Fruit fly (Drosophila melanogaster) whole organism, adult: ENCODE data around the gene Veneno.

Experiments used
- CG11617 ChIP-seq: fragments of 200-800 bp; sonication (Bioruptor generic); optimal IDR thresholded peaks from 2 replicates; lab custom pipeline; 2017; ENCODE audit warnings: mild to moderate bottlenecking, missing biosample characterization, missing genetic modification reagents, missing genetic modification characterization
- CG12768 ChIP-seq: fragments of 200-800 bp; sonication (Bioruptor generic); optimal IDR thresholded peaks from 2 replicates; lab custom pipeline; 2017; ENCODE audit warnings: missing biosample characterization, missing genetic modification characterization, mild to moderate bottlenecking, moderate library complexity, missing genetic modification reagents
- CG14711 ChIP-seq: fragments of 200-800 bp; sonication (Bioruptor generic); optimal IDR thresholded peaks from 2 replicates; lab custom pipeline; 2018; ENCODE audit warnings: missing biosample characterization, mild to moderate bottlenecking, missing genetic modification characterization, moderate library complexity
- CG1620 ChIP-seq: fragments of 200-800 bp; sonication (Bioruptor generic); optimal IDR thresholded peaks from 2 replicates; lab custom pipeline; 2016; ENCODE audit warnings: missing biosample characterization, missing genetic modification characterization
- CG33017 ChIP-seq: fragments of 200-800 bp; sonication (Bioruptor generic); optimal IDR thresholded peaks from 2 replicates; lab custom pipeline; 2018; ENCODE audit warnings: missing biosample characterization, mild to moderate bottlenecking, missing genetic modification characterization, moderate library complexity
- CG5204 ChIP-seq: fragments of 200-800 bp; sonication (Bioruptor generic); optimal IDR thresholded peaks from 2 replicates; lab custom pipeline; 2016; ENCODE audit warnings: missing biosample characterization, missing genetic modification characterization
- CG7045 ChIP-seq: fragments of 200-800 bp; sonication (Bioruptor generic); optimal IDR thresholded peaks from 2 replicates; lab custom pipeline; 2017; ENCODE audit warnings: missing biosample characterization, mild to moderate bottlenecking, missing genetic modification characterization
- CG7101 ChIP-seq: fragments of 200-800 bp; sonication (Bioruptor generic); optimal IDR thresholded peaks from 2 replicates; lab custom pipeline; 2018; ENCODE audit warnings: missing biosample characterization, mild to moderate bottlenecking, missing genetic modification characterization, moderate library complexity
- Clk ChIP-seq: fragments of 200-800 bp; sonication (Bioruptor generic); optimal IDR thresholded peaks from 2 replicates; lab custom pipeline; 2017; ENCODE audit warnings: missing biosample characterization, missing genetic modification characterization
- Crg-1 ChIP-seq: fragments of 200-800 bp; sonication (Bioruptor generic); optimal IDR thresholded peaks from 2 replicates; lab custom pipeline; 2016; ENCODE audit warnings: missing biosample characterization, missing genetic modification characterization
- Hr96 ChIP-seq: fragments of 200-800 bp; sonication (Bioruptor generic); optimal IDR thresholded peaks from 2 replicates; lab custom pipeline; 2016; ENCODE audit warnings: missing biosample characterization, missing genetic modification characterization
- Mnt ChIP-seq: fragments of 200-800 bp; sonication (Bioruptor generic); optimal IDR thresholded peaks from 2 replicates; lab custom pipeline; 2016; ENCODE audit warnings: missing biosample characterization, mild to moderate bottlenecking, missing genetic modification characterization
- bab1 ChIP-seq: fragments of 200-800 bp; sonication (Bioruptor generic); optimal IDR thresholded peaks from 3 replicates; lab custom pipeline; 2019; ENCODE audit warnings: missing biosample characterization, mild to moderate bottlenecking, missing genetic modification characterization, moderate library complexity
- cic ChIP-seq: fragments of 200-800 bp; sonication (Bioruptor generic); optimal IDR thresholded peaks from 2 replicates; lab custom pipeline; 2017; ENCODE audit warnings: missing biosample characterization, mild to moderate bottlenecking, missing genetic modification characterization, moderate library complexity
- cnc ChIP-seq, 2 experiments: fragments of >200 bp; optimal IDR thresholded peaks; 2 replicates each; lab custom pipeline; 2017
- kay ChIP-seq: fragments of 200-800 bp; sonication (Bioruptor generic); peaks from one replicate; lab custom pipeline; 2016; ENCODE audit warnings: missing biosample characterization, missing genetic modification characterization, borderline replicate concordance
- ovo ChIP-seq: fragments of 200-800 bp; sonication (Bioruptor generic); optimal IDR thresholded peaks from 2 replicates; lab custom pipeline; 2016; ENCODE audit warnings: missing biosample characterization, missing genetic modification characterization
- pad ChIP-seq: fragments of 200-800 bp; sonication (Bioruptor generic); optimal IDR thresholded peaks from 3 replicates; lab custom pipeline; 2017; ENCODE audit warnings: missing biosample characterization, missing genetic modification characterization, mild to moderate bottlenecking, moderate library complexity, missing genetic modification reagents
- tj ChIP-seq: fragments of 200-800 bp; sonication (Bioruptor generic); optimal IDR thresholded peaks from 3 replicates; lab custom pipeline; 2017; ENCODE audit warnings: missing biosample characterization, mild to moderate bottlenecking, missing genetic modification characterization, moderate library complexity
- toe ChIP-seq: fragments of 200-800 bp; sonication (Bioruptor generic); optimal IDR thresholded peaks from 2 replicates; lab custom pipeline; 2016; ENCODE audit warnings: missing biosample characterization, missing genetic modification characterization

Gene Veneno

dm6 chr3R:8321447-8321846 is 40.9 kb downstream of the Veneno start, which contains the start of gene Or85a:
Gene Or85a (plus strand): TSS chr3R:8321747.
- TF ChIP-seq toe (GFP tag; lab: Kevin White, UChicago) (no peak), Mnt (GFP tag; lab: Kevin White, UChicago) (no peak), ovo (no peak), CG1620 (GFP tag; lab: Kevin White, UChicago) (no peak), CG5204 (GFP tag; lab: Kevin White, UChicago) (no peak), CG12768 (no peak), Hr96 (GFP tag; lab: Kevin White, UChicago) (no peak), Clk (GFP tag; lab: Kevin White, UChicago) (no peak), tj (GFP tag; lab: Kevin White, UChicago) (no peak), cic (GFP tag; lab: Kevin White, UChicago) (no peak), bab1 (GFP tag; lab: Kevin White, UChicago) (no peak), kay (no peak), Crg-1 (GFP tag; lab: Kevin White, UChicago) (no peak), CG11617 (GFP tag; lab: Kevin White, UChicago) (no peak), pad (GFP tag; lab: Kevin White, UChicago) (no peak), CG33017 (tag; lab: Kevin White, UChicago) (no peak), CG7101 (no peak), CG7045 (GFP tag; lab: Kevin White, UChicago) (no peak)

- TF ChIP-seq CG7045 (GFP tag; lab: Kevin White, UChicago) (peak; percentile 6), Hr96 (GFP tag; lab: Kevin White, UChicago) (no peak), CG14711 (tag; lab: Kevin White, UChicago) (peak; percentile 29), CG33017 (tag; lab: Kevin White, UChicago) (peak; percentile 60), cic (GFP tag; lab: Kevin White, UChicago) (peak; percentile 37), CG7101 (peak; percentile 27)
These were observed 44.5 kb downstream of the Veneno start for dm6 chr3R:8317709-8318335.

dm6 chr3R:8317215-8317614 is 45.1 kb downstream of the Veneno start, which contains the start of gene Ctr1B:
Gene Ctr1B (plus strand): TSS chr3R:8317612.
- TF ChIP-seq Hr96 (GFP tag; lab: Kevin White, UChicago): no peak
- TF ChIP-seq cic (GFP tag; lab: Kevin White, UChicago): no peak
- no peak for TF ChIP-seq ovo
- no peak for TF ChIP-seq cnc (optimal IDR thresholded peaks at IDR 0.05; lab: Kevin White, UChicago)
- no peak for TF ChIP-seq tj (GFP tag; lab: Kevin White, UChicago)
- TF ChIP-seq bab1 (GFP tag; lab: Kevin White, UChicago): no peak
- TF ChIP-seq toe (GFP tag; lab: Kevin White, UChicago): no peak
- no peak for TF ChIP-seq CG11617 (GFP tag; lab: Kevin White, UChicago)
- TF ChIP-seq kay: no peak
- no peak for TF ChIP-seq Mnt (GFP tag; lab: Kevin White, UChicago)
- TF ChIP-seq CG1620 (GFP tag; lab: Kevin White, UChicago): no peak
- no peak for TF ChIP-seq CG14711 (tag; lab: Kevin White, UChicago)
- TF ChIP-seq CG5204 (GFP tag; lab: Kevin White, UChicago): no peak

dm6 chr3R:8316344-8317105 is 45.8 kb downstream of the Veneno start, which contains the start of gene Coq2:
Gene Coq2 (minus strand): TSS chr3R:8316543.
- TF ChIP-seq CG1620 (GFP tag; lab: Kevin White, UChicago) (no peak), ovo (peak; percentile 28), CG5204 (GFP tag; lab: Kevin White, UChicago) (no peak), tj (GFP tag; lab: Kevin White, UChicago) (peak; percentile 21), CG14711 (tag; lab: Kevin White, UChicago) (no peak), bab1 (GFP tag; lab: Kevin White, UChicago) (peak; percentile 61), pad (GFP tag; lab: Kevin White, UChicago) (peak; percentile 99)

- TF ChIP-seq CG12768: no peak
- TF ChIP-seq tj (GFP tag; lab: Kevin White, UChicago): no peak
- TF ChIP-seq toe (GFP tag; lab: Kevin White, UChicago): no peak
- TF ChIP-seq CG7045 (GFP tag; lab: Kevin White, UChicago): no peak
- TF ChIP-seq cnc (optimal IDR thresholded peaks at IDR 0.05; lab: Kevin White, UChicago): no peak
- no peak for TF ChIP-seq Crg-1 (GFP tag; lab: Kevin White, UChicago)
- no peak for TF ChIP-seq CG11617 (GFP tag; lab: Kevin White, UChicago)
- TF ChIP-seq CG33017 (tag; lab: Kevin White, UChicago): no peak
- no peak for TF ChIP-seq CG1620 (GFP tag; lab: Kevin White, UChicago)
- no peak for TF ChIP-seq Hr96 (GFP tag; lab: Kevin White, UChicago)
- TF ChIP-seq CG14711 (tag; lab: Kevin White, UChicago): peak; percentile 72
- TF ChIP-seq cic (GFP tag; lab: Kevin White, UChicago): no peak
- TF ChIP-seq Mnt (GFP tag; lab: Kevin White, UChicago): peak; percentile 17
- no peak for TF ChIP-seq CG5204 (GFP tag; lab: Kevin White, UChicago)
- TF ChIP-seq Clk (GFP tag; lab: Kevin White, UChicago): no peak
- no peak for TF ChIP-seq ovo
- TF ChIP-seq kay: no peak
- TF ChIP-seq CG7101: no peak
- TF ChIP-seq pad (GFP tag; lab: Kevin White, UChicago): no peak
- peak; percentile 57 for TF ChIP-seq bab1 (GFP tag; lab: Kevin White, UChicago)
These were observed 49.3 kb downstream of the Veneno start, which contains the start of gene CG7483 for dm6 chr3R:8313038-8313437. Gene CG7483 (plus strand): TSS chr3R:8313208.
